Worm (Caenorhabditis elegans) whole organism, L3 larva: ENCODE results near the gene idpc-4.

Experiments used
- R02D3.7 ChIP-seq: fragments of 150-350 bp; optimal IDR thresholded peaks from 2 replicates; lab custom pipeline; 2014; ENCODE audit warnings: missing biosample characterization, missing genetic modification characterization
- ama-1 ChIP-seq: fragments of 150-350 bp; optimal IDR thresholded peaks from 2 replicates; lab custom pipeline; 2018
- ceh-16 ChIP-seq: sonication (generic microtip); optimal IDR thresholded peaks from 2 replicates; lab custom pipeline; 2017; ENCODE audit warnings: missing biosample characterization, missing genetic modification characterization
- daf-12 ChIP-seq: fragments of 150-350 bp; optimal IDR thresholded peaks from 2 replicates; lab custom pipeline; 2014; ENCODE audit warnings: missing biosample characterization, missing genetic modification reagents, missing genetic modification characterization
- elt-1 ChIP-seq: fragments of 150-350 bp; optimal IDR thresholded peaks from 2 replicates; lab custom pipeline; 2014; ENCODE audit warnings: missing biosample characterization, missing genetic modification characterization
- fkh-2 ChIP-seq: fragments of 150-350 bp; optimal IDR thresholded peaks from 2 replicates; lab custom pipeline; 2014; ENCODE audit warnings: missing biosample characterization, missing genetic modification reagents, missing genetic modification characterization
- fos-1 ChIP-seq: fragments of 150-350 bp; optimal IDR thresholded peaks from 2 replicates; lab custom pipeline; 2014; ENCODE audit warnings: missing biosample characterization, missing genetic modification characterization
- jun-1 ChIP-seq: fragments of 150-350 bp; optimal IDR thresholded peaks from 2 replicates; lab custom pipeline; 2014; ENCODE audit warnings: missing biosample characterization, missing genetic modification reagents, missing genetic modification characterization
- lin-15B ChIP-seq: fragments of 150-350 bp; optimal IDR thresholded peaks from 2 replicates; lab custom pipeline; 2014; ENCODE audit warnings: missing biosample characterization, missing genetic modification characterization
- lin-39 ChIP-seq: fragments of 150-350 bp; optimal IDR thresholded peaks from 2 replicates; lab custom pipeline; 2018; ENCODE audit warnings: missing biosample characterization, missing genetic modification reagents, missing genetic modification characterization
- nhr-67 ChIP-seq: fragments of 150-350 bp; optimal IDR thresholded peaks from 2 replicates; lab custom pipeline; 2014; ENCODE audit warnings: missing biosample characterization, missing genetic modification characterization

- no peak for TF ChIP-seq ama-1
- TF ChIP-seq fos-1 (tag; lab: Kevin White, UChicago), result no peak
- no peak for TF ChIP-seq lin-39
- TF ChIP-seq R02D3.7 (tag; lab: Kevin White, UChicago), result no peak
- no peak for TF ChIP-seq daf-12 (tag; lab: Kevin White, UChicago)
- no peak for TF ChIP-seq nhr-67 (tag; lab: Kevin White, UChicago)
- no peak for TF ChIP-seq jun-1 (tag; lab: Kevin White, UChicago)
- TF ChIP-seq lin-15B (tag; lab: Kevin White, UChicago), result no peak
- TF ChIP-seq elt-1, result no peak
- TF ChIP-seq fkh-2 (tag; lab: Kevin White, UChicago), result no peak
- TF ChIP-seq ceh-16 (tag; lab: Kevin White, UChicago), result no peak
These were observed 26.1 kb downstream of the idpc-4 start, which contains the start of gene T06E4.21 for ce11 chrV:9651294-9651693.
